Fruit fly (Drosophila melanogaster) whole organism: Measurements from ENCODE around the gene RhoGAP92B.

Source experiments
- pan ChIP-seq: fragments of >200 bp; optimal IDR thresholded peaks from 2 replicates; lab custom pipeline; 2017
- psq ChIP-seq: fragments of >200 bp; optimal IDR thresholded peaks from 2 replicates; lab custom pipeline; 2017

dm6 chr3R:19858944-19859343 lies 46.0 kb upstream of the RhoGAP92B start:
- TF ChIP-seq pan (no peak), psq (lab: Kevin White, UChicago) (no peak)
